Worm (Caenorhabditis elegans): ENCODE measurements around the gene col-180.

The col-180 gene

ce11 chrX:11757666-11758065 is 45.6 kb upstream of the col-180 start (continued):
- peak; percentile 57 for TF ChIP-seq fkh-10 (GFP tag; optimal IDR thresholded peaks at IDR 0.05)
- peak; percentile 66; the same call in 1 of the 2 replicates for TF ChIP-seq Y48G9A.11 (GFP tag; IDR thresholded peaks at IDR 0.05)
- TF ChIP-seq fos-1 (tag; optimal IDR thresholded peaks at IDR 0.05): no peak
- TF ChIP-seq daf-19 (GFP tag; conservative IDR thresholded peaks at IDR 0.05): peak; percentile 84
- peak; percentile 77 for TF ChIP-seq dmd-6 (GFP tag; IDR thresholded peaks at IDR 0.05)
- no peak for TF ChIP-seq lin-39 (tag; optimal IDR thresholded peaks at IDR 0.05)
- no peak for TF ChIP-seq zag-1 (tag; optimal IDR thresholded peaks at IDR 0.05)
- no peak for TF ChIP-seq ceh-62 (tag; optimal IDR thresholded peaks at IDR 0.05)
- TF ChIP-seq aly-2 (tag; optimal IDR thresholded peaks at IDR 0.05): no peak
- peak; percentile 88 for TF ChIP-seq ceh-44 (GFP tag; IDR thresholded peaks at IDR 0.05)
- TF ChIP-seq hlh-11 (tag; optimal IDR thresholded peaks at IDR 0.05): no peak
- peak; percentile 95 for TF ChIP-seq pha-4 (GFP tag; IDR thresholded peaks at IDR 0.05)
- TF ChIP-seq pha-4 (tag; optimal IDR thresholded peaks at IDR 0.05): no peak
- TF ChIP-seq nhr-237 (tag; optimal IDR thresholded peaks at IDR 0.05): no peak
- no peak for TF ChIP-seq ZK546.5 (tag; optimal IDR thresholded peaks at IDR 0.05)
- TF ChIP-seq nhr-42 (GFP tag; IDR thresholded peaks at IDR 0.05): 0 out of 2 replicates have a peak, but pooled peaks have one; percentile 64
- TF ChIP-seq unc-130 (GFP tag; optimal IDR thresholded peaks at IDR 0.05): peak; percentile 52
- TF ChIP-seq lin-13 (GFP tag; optimal IDR thresholded peaks at IDR 0.05): no peak
- no peak; the same call in none of the 2 replicates for TF ChIP-seq D1046.2 (GFP tag; IDR thresholded peaks at IDR 0.05)
- TF ChIP-seq attf-4 (tag; optimal IDR thresholded peaks at IDR 0.05): no peak
- peak; percentile 7 for TF ChIP-seq zfp-2 (tag; optimal IDR thresholded peaks at IDR 0.05)
- peak; percentile 67; the same call in 1 of the 2 replicates for TF ChIP-seq saeg-2 (GFP tag; IDR thresholded peaks at IDR 0.05)
- no peak for TF ChIP-seq ceh-28 (tag; optimal IDR thresholded peaks at IDR 0.05)
- 0 out of 2 replicates have a peak, but pooled peaks have one; percentile 60 for TF ChIP-seq F44E2.7 (GFP tag; IDR thresholded peaks at IDR 0.05)
- TF ChIP-seq zip-2 (tag; optimal IDR thresholded peaks at IDR 0.05): peak; percentile 71
- TF ChIP-seq unc-39 (tag; optimal IDR thresholded peaks at IDR 0.05): no peak
- no peak for TF ChIP-seq dve-1 (tag; optimal IDR thresholded peaks at IDR 0.05; ENCODE audit: insufficient read depth)
- peak; percentile 71 for TF ChIP-seq nhr-48 (tag; optimal IDR thresholded peaks at IDR 0.05)
- no peak for TF ChIP-seq daf-12 (tag; optimal IDR thresholded peaks at IDR 0.05)
- TF ChIP-seq set-16 (GFP tag; IDR thresholded peaks at IDR 0.05): no peak
- TF ChIP-seq ceh-32 (tag; optimal IDR thresholded peaks at IDR 0.05; ENCODE audit: poor library complexity): no peak
- TF ChIP-seq nhr-10 (tag; optimal IDR thresholded peaks at IDR 0.05): no peak
- TF ChIP-seq arid-1 (GFP tag; conservative IDR thresholded peaks at IDR 0.05): peak; percentile 89
- peak; percentile 64 for TF ChIP-seq T20F7.1 (GFP tag; optimal IDR thresholded peaks at IDR 0.05)
- TF ChIP-seq hif-1 (tag; optimal IDR thresholded peaks at IDR 0.05): peak; percentile 8 to 57
- no peak for TF ChIP-seq nhr-28 (tag; optimal IDR thresholded peaks at IDR 0.05)
- TF ChIP-seq pqm-1 (tag; optimal IDR thresholded peaks at IDR 0.05): no peak
- peak; percentile 98 for TF ChIP-seq lim-7 (GFP tag; IDR thresholded peaks at IDR 0.05)
- peak; percentile 92 for TF ChIP-seq duxl-1 (tag; optimal IDR thresholded peaks at IDR 0.05; ENCODE audit: poor library complexity)
- TF ChIP-seq dmd-9 (GFP tag; IDR thresholded peaks at IDR 0.05): peak; percentile 83
- TF ChIP-seq daf-16 (GFP tag; optimal IDR thresholded peaks at IDR 0.05): peak; percentile 28 to 90
- TF ChIP-seq daf-16 (tag; optimal IDR thresholded peaks at IDR 0.05): peak; percentile 72
- peak; percentile 52 for TF ChIP-seq F10B5.3 (tag; optimal IDR thresholded peaks at IDR 0.05)
- peak; percentile 69 for TF ChIP-seq ztf-7 (tag; optimal IDR thresholded peaks at IDR 0.05)
- TF ChIP-seq nhr-11 (tag; optimal IDR thresholded peaks at IDR 0.05): peak; percentile 42
- no peak for TF ChIP-seq tag-97 (GFP tag; IDR thresholded peaks at IDR 0.05)
- TF ChIP-seq unc-62 (GFP tag; optimal IDR thresholded peaks at IDR 0.05 in 1 of 2): peak in 1 of 2 experiments; percentile 84
- no peak for TF ChIP-seq unc-62 (tag; optimal IDR thresholded peaks at IDR 0.05)
- no peak for TF ChIP-seq ceh-82 (tag; optimal IDR thresholded peaks at IDR 0.05)
- TF ChIP-seq nhr-76 (tag; optimal IDR thresholded peaks at IDR 0.05): no peak
- TF ChIP-seq mep-1 (tag; optimal IDR thresholded peaks at IDR 0.05): no peak
- TF ChIP-seq zip-11 (GFP tag; IDR thresholded peaks at IDR 0.05): peak; percentile 79; the same call in 1 of the 2 replicates
- TF ChIP-seq ctbp-1 (GFP tag; IDR thresholded peaks at IDR 0.05): peak; percentile 92

Data from whole organism, L4 larva.